Fruit fly (Drosophila melanogaster): ENCODE measurements around the gene CG6621.

DNA sequence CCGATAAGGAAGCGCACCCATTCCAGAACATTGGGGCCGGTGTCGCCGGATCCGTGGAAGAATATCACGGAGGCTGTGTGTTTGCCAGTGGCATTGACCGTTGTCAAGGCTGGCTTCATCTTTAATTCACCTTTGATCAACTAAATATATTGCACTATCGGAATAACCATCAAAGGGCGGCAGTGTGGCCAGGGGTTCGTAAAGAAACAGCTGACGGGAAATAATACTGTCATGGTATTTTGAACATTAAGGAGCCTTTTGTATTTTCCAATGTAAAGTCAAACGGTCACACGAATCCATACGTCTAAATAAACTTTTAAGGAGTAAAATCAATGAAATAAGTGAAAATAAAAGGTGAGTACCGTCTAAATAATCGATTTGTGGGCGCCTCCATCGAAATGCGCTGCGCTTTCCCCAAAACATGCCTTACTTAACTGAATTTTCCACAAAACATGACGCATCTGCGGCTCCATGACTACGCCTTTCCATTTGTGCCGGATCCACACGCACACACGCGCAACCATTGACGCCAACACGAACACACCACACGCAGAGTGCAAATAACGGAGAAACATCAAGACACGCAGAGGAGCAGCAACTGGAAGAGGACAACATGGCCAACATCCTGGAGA, 39.0 kb downstream of the CG6621 start, which contains the start of the genes CG6567 and CG4511:
- TF ChIP-seq psq (optimal IDR thresholded peaks at IDR 0.05): no peak
- no peak for TF ChIP-seq usp (GFP tag; optimal IDR thresholded peaks at IDR 0.05)
- TF ChIP-seq CG8478 (optimal IDR thresholded peaks at IDR 0.05): no peak
- TF ChIP-seq Dll (optimal IDR thresholded peaks at IDR 0.05): no peak
- no peak for TF ChIP-seq EcR (GFP tag; optimal IDR thresholded peaks at IDR 0.05)
- TF ChIP-seq pan (optimal IDR thresholded peaks at IDR 0.05): no peak

Data from whole organism.